Worm (Caenorhabditis elegans): Measurements from ENCODE around the gene C10E2.5.

Gene C10E2.5

DNA sequence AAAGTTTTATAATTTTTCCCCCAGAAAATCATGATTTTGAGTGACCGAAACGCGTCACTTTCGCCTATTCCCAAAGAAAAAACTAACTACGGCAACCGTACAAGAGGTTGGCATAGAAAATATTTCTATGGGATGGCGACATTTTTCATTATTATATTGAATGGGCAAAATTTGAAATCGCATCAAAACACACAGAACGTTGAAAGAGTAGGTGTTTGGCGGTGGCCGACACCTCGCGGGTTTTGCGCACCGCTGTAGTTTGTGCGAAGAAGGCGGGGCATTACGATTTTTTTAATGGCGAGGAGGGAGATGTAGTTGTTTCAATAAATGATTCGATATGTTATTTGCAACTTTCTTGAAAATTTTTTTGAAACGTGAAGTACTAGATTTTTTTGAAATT lies 32.4 kb downstream of the C10E2.5 start:
- TF ChIP-seq sea-2 (GFP tag; optimal IDR thresholded peaks at IDR 0.05), result no peak
- TF ChIP-seq ZK546.5 (tag; optimal IDR thresholded peaks at IDR 0.05), result no peak
- TF ChIP-seq fkh-2 (tag; optimal IDR thresholded peaks at IDR 0.05), result no peak
- TF ChIP-seq nfya-1 (tag; optimal IDR thresholded peaks at IDR 0.05; ENCODE audit: insufficient read depth), result no peak
- TF ChIP-seq nhr-67 (tag; optimal IDR thresholded peaks at IDR 0.05), result no peak
- no peak for TF ChIP-seq elt-1 (tag; optimal IDR thresholded peaks at IDR 0.05)
- no peak for TF ChIP-seq skn-1 (tag; optimal IDR thresholded peaks at IDR 0.05)
- TF ChIP-seq snpc-4 (tag; optimal IDR thresholded peaks at IDR 0.05), result no peak
- TF ChIP-seq eor-1 (tag; optimal IDR thresholded peaks at IDR 0.05), result no peak
- no peak for TF ChIP-seq nhr-43 (tag; optimal IDR thresholded peaks at IDR 0.05; ENCODE audit: poor library complexity, severe bottlenecking)
- TF ChIP-seq nhr-12 (tag; optimal IDR thresholded peaks at IDR 0.05), result no peak
- TF ChIP-seq lin-39 (tag; optimal IDR thresholded peaks at IDR 0.05), result no peak
- no peak for TF ChIP-seq daf-12 (tag; optimal IDR thresholded peaks at IDR 0.05)
- TF ChIP-seq tbx-2 (tag; optimal IDR thresholded peaks at IDR 0.05), result no peak
- no peak for TF ChIP-seq zag-1 (tag; optimal IDR thresholded peaks at IDR 0.05)
- no peak for TF ChIP-seq mml-1 (tag; optimal IDR thresholded peaks at IDR 0.05)

DNA sequence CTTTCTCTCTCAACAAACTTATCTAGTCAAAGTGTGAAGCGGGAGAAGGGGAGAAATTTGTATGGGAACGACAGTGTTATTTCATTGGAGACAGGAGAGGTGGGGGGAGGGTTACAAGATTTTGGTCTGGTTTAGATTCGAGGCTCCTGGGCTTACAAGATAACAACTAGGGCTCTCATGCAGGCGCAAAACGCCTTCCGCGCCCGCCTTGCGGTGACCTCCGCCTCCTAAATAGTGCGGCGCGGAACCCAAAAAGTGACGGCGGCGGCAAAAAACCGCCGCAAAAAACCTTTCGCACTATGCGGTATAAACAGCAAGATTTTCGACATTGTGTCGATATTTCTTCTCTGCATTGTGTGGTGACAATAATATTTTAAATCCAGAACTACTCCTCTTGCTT lies 38.4 kb downstream of the C10E2.5 start:
- TF ChIP-seq unc-62 (GFP tag; optimal IDR thresholded peaks at IDR 0.05) (no peak), unc-39 (tag; optimal IDR thresholded peaks at IDR 0.05) (no peak)

DNA sequence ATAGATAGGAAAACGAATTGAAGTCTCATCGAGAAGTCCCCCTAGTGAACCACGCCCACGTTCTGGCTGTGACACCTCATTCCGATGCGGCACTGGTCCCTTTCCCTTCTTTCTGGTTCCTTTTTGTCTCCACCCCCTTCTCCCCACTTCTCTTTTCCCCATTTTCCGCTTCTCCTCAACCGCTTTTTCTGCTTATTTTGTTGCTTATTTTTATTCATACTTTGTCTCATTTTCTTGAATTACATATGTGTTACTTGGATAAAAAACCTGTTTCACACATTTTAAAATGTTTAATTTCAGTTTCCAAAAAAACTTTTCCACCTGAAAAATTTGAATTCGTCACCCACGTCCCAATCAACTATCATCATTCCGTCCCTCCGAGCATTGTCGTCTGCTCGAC lies 43.0 kb downstream of the C10E2.5 start, which contains the start of gene lgc-53:
TSS of gene lgc-53 (plus strand) at position 301 of the 400 bp plus-strand sequence.
- TF ChIP-seq nhr-67 (tag; optimal IDR thresholded peaks at IDR 0.05) (no peak), eor-1 (tag; optimal IDR thresholded peaks at IDR 0.05) (no peak), elt-1 (tag; optimal IDR thresholded peaks at IDR 0.05) (no peak)

DNA sequence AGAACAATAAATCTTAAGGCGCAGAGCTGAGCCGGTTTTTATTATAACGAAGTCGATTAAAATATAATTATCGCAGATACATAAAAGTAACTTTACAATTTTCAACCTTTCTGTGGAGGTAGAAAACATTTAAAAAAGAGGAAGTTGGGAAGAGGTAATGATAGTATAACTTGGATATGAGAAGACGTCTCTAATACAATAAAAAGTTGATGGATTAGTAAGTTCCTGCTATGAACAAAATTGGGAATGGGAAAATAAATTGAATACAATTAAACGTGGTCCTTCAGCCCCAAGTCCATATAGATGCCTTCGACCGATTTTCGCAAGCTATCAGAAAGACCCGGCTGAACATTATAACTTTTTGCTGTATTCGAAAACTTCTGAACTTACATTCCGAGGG lies 48.8 kb downstream of the C10E2.5 start:
- TF ChIP-seq skn-1 (tag; optimal IDR thresholded peaks at IDR 0.05) (no peak), ceh-9 (tag; optimal IDR thresholded peaks at IDR 0.05) (no peak), elt-3 (tag; optimal IDR thresholded peaks at IDR 0.05) (no peak), ceh-16 (tag; optimal IDR thresholded peaks at IDR 0.05) (no peak), lin-39 (tag; optimal IDR thresholded peaks at IDR 0.05) (no peak), egl-27 (tag; optimal IDR thresholded peaks at IDR 0.05) (no peak), unc-62 (GFP tag; optimal IDR thresholded peaks at IDR 0.05) (no peak), lsy-12 (tag; optimal IDR thresholded peaks at IDR 0.05) (no peak), fkh-10 (GFP tag; optimal IDR thresholded peaks at IDR 0.05) (no peak), mml-1 (tag; optimal IDR thresholded peaks at IDR 0.05) (no peak), hmg-11 (tag; optimal IDR thresholded peaks at IDR 0.05) (no peak), R02D3.7 (tag; optimal IDR thresholded peaks at IDR 0.05) (no peak), fos-1 (tag; optimal IDR thresholded peaks at IDR 0.05) (no peak), fkh-2 (tag; optimal IDR thresholded peaks at IDR 0.05) (no peak), nhr-23 (tag; optimal IDR thresholded peaks at IDR 0.05) (no peak), nfya-1 (tag; optimal IDR thresholded peaks at IDR 0.05; ENCODE audit: insufficient read depth) (no peak), ceh-28 (tag; optimal IDR thresholded peaks at IDR 0.05) (no peak), nhr-28 (tag; optimal IDR thresholded peaks at IDR 0.05) (no peak), nhr-43 (tag; optimal IDR thresholded peaks at IDR 0.05; ENCODE audit: poor library complexity, severe bottlenecking) (no peak)

DNA sequence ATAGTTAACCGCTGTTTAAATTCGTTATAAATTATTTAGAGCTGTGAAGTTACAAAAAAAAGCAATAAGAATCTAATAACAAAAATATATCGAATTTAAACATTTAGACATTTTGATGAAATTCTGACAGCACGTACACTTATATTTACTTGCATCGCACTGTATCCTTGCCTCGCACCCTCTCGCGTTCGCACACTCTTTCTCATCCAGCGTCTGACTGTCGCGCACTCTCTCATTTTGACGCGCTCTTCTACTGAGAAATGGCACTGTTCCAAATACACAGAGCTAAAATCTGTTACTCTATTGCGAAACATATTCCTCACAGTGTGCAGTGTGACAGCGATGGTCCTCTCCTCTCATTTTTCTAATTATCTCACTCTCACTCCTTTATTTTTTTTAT lies 50.3 kb downstream of the C10E2.5 start:
- TF ChIP-seq nfya-1 (tag; optimal IDR thresholded peaks at IDR 0.05; ENCODE audit: insufficient read depth), result peak; percentile 32
- no peak for TF ChIP-seq elt-3 (tag; optimal IDR thresholded peaks at IDR 0.05)
- peak; percentile 32 for TF ChIP-seq nhr-43 (tag; optimal IDR thresholded peaks at IDR 0.05; ENCODE audit: poor library complexity, severe bottlenecking)
- no peak for TF ChIP-seq nhr-77 (tag; optimal IDR thresholded peaks at IDR 0.05)
- no peak for TF ChIP-seq fos-1 (tag; optimal IDR thresholded peaks at IDR 0.05)
- no peak for TF ChIP-seq nhr-28 (tag; optimal IDR thresholded peaks at IDR 0.05)
- no peak for TF ChIP-seq jun-1 (tag; optimal IDR thresholded peaks at IDR 0.05)
- TF ChIP-seq pqm-1 (tag; optimal IDR thresholded peaks at IDR 0.05), result no peak
- TF ChIP-seq ceh-16 (tag; optimal IDR thresholded peaks at IDR 0.05), result no peak
- no peak for TF ChIP-seq nhr-76 (tag; optimal IDR thresholded peaks at IDR 0.05)
- TF ChIP-seq nhr-67 (tag; optimal IDR thresholded peaks at IDR 0.05), result no peak
- TF ChIP-seq unc-62 (GFP tag; optimal IDR thresholded peaks at IDR 0.05), result no peak
- TF ChIP-seq ceh-28 (tag; optimal IDR thresholded peaks at IDR 0.05), result peak; percentile 9
- no peak for TF ChIP-seq zag-1 (tag; optimal IDR thresholded peaks at IDR 0.05)
- no peak for TF ChIP-seq fkh-2 (tag; optimal IDR thresholded peaks at IDR 0.05)
- TF ChIP-seq daf-12 (tag; optimal IDR thresholded peaks at IDR 0.05), result no peak
- no peak for TF ChIP-seq sea-2 (GFP tag; optimal IDR thresholded peaks at IDR 0.05)
- no peak for TF ChIP-seq nhr-12 (tag; optimal IDR thresholded peaks at IDR 0.05)
- TF ChIP-seq ceh-82 (tag; optimal IDR thresholded peaks at IDR 0.05), result no peak
- TF ChIP-seq pha-4 (tag; optimal IDR thresholded peaks at IDR 0.05), result peak; percentile 62
- no peak for TF ChIP-seq ztf-11 (tag; optimal IDR thresholded peaks at IDR 0.05)
- TF ChIP-seq hmg-11 (tag; optimal IDR thresholded peaks at IDR 0.05), result peak; percentile 73
